Worm (Caenorhabditis elegans): Measurements from ENCODE around the gene tyr-6.

ce11 chrIV:6531450-6531849, 51.1 kb downstream of the tyr-6 start, which contains the start of gene C01G5.4:
- no peak for TF ChIP-seq ref-1 (GFP tag; conservative IDR thresholded peaks at IDR 0.05)
- TF ChIP-seq flt-1 (GFP tag; IDR thresholded peaks at IDR 0.05) = no peak
- TF ChIP-seq klf-2 (GFP tag; conservative IDR thresholded peaks at IDR 0.05) = no peak
- TF ChIP-seq T22C8.4 (GFP tag; IDR thresholded peaks at IDR 0.05) = no peak
- TF ChIP-seq med-1 (GFP tag; optimal IDR thresholded peaks at IDR 0.05; ENCODE audit: insufficient read depth) = no peak
- no peak for TF ChIP-seq ztf-23 (GFP tag; IDR thresholded peaks at IDR 0.05)
- no peak for TF ChIP-seq tab-1 (GFP tag; IDR thresholded peaks at IDR 0.05)
- no peak for TF ChIP-seq ztf-29 (GFP tag; IDR thresholded peaks at IDR 0.05)
- no peak for TF ChIP-seq cog-1 (tag; optimal IDR thresholded peaks at IDR 0.05)
